Fruit fly (Drosophila melanogaster) whole organism, embryonic: ENCODE results near the gene Pax.

Experiments used
- ATbp ChIP-seq: fragments of 200-800 bp; sonication (Bioruptor generic); optimal IDR thresholded peaks from 2 replicates; lab custom pipeline; 2017; ENCODE audit warnings: missing biosample characterization, mild to moderate bottlenecking, missing genetic modification characterization, missing genetic modification reagents
- Atf6 ChIP-seq: fragments of 200-800 bp; sonication (Bioruptor generic); IDR thresholded peaks from 2 replicates; pipeline ENCODE4 v1.3.6; 2022; ENCODE audit warnings: missing biosample characterization, missing genetic modification characterization
- Bgb ChIP-seq: fragments of 200-800 bp; sonication (Bioruptor generic); IDR thresholded peaks from 2 replicates; pipeline ENCODE4 v1.3.6; 2022; ENCODE audit warnings: missing biosample characterization, missing genetic modification characterization; ENCODE audit not compliant: partially characterized antibody
- CG10366 ChIP-seq: fragments of 200-800 bp; sonication (Bioruptor generic); IDR thresholded peaks from 2 replicates; pipeline ENCODE4 v1.3.6; 2022; ENCODE audit warnings: missing biosample characterization, missing genetic modification characterization
- CG10462 ChIP-seq: fragments of 200-800 bp; sonication (Bioruptor generic); optimal IDR thresholded peaks from 2 replicates; lab custom pipeline; 2016; ENCODE audit warnings: missing biosample characterization, missing genetic modification characterization
- CG11696 ChIP-seq: fragments of 200-800 bp; sonication (Bioruptor generic); IDR thresholded peaks from 2 replicates; pipeline ENCODE4 v1.3.6; 2022; ENCODE audit warnings: missing biosample characterization, missing genetic modification characterization
- CG11723 ChIP-seq: fragments of 200-800 bp; sonication (Bioruptor generic); optimal IDR thresholded peaks from 2 replicates; lab custom pipeline; 2017; ENCODE audit warnings: missing biosample characterization, mild to moderate bottlenecking, missing genetic modification characterization
- CG12659 ChIP-seq: fragments of 200-800 bp; sonication (Bioruptor generic); optimal IDR thresholded peaks from 3 replicates; lab custom pipeline; 2017; ENCODE audit warnings: mild to moderate bottlenecking, missing biosample characterization, missing genetic modification reagents, missing genetic modification characterization
- CG13296 ChIP-seq: fragments of 200-800 bp; sonication (Bioruptor generic); optimal IDR thresholded peaks from 3 replicates; lab custom pipeline; 2018; ENCODE audit warnings: missing biosample characterization, mild to moderate bottlenecking, missing genetic modification characterization
- CG14860 ChIP-seq: fragments of 200-800 bp; sonication (Bioruptor generic); IDR thresholded peaks from 3 replicates; pipeline ENCODE4 v1.3.6; 2022; ENCODE audit warnings: missing biosample characterization, missing genetic modification characterization; ENCODE audit not compliant: partially characterized antibody
- CG1602 ChIP-seq: fragments of 200-800 bp; sonication (Bioruptor generic); optimal IDR thresholded peaks from 3 replicates; lab custom pipeline; 2016; ENCODE audit warnings: missing biosample characterization, missing genetic modification characterization
- CG1647 ChIP-seq: fragments of 200-800 bp; sonication (Bioruptor generic); optimal IDR thresholded peaks from 3 replicates; lab custom pipeline; 2016; ENCODE audit warnings: missing biosample characterization, missing genetic modification characterization
- CG17802 ChIP-seq: fragments of 200-800 bp; sonication (Bioruptor generic); optimal IDR thresholded peaks from 2 replicates; lab custom pipeline; 2018; ENCODE audit warnings: missing biosample characterization, mild to moderate bottlenecking, missing genetic modification characterization, moderate library complexity
- CG1792 ChIP-seq: fragments of 200-800 bp; sonication (Bioruptor generic); optimal IDR thresholded peaks from 2 replicates; lab custom pipeline; 2016; ENCODE audit warnings: missing biosample characterization, missing genetic modification characterization
- CG18764 ChIP-seq: fragments of 200-800 bp; sonication (Bioruptor generic); optimal IDR thresholded peaks from 3 replicates; lab custom pipeline; 2016; ENCODE audit warnings: missing biosample characterization, missing genetic modification characterization
- CG2889 ChIP-seq: fragments of 200-800 bp; sonication (Bioruptor generic); IDR thresholded peaks from 3 replicates; pipeline ENCODE4 v1.3.6; 2022; ENCODE audit warnings: missing biosample characterization, missing genetic modification characterization
- CG34422 ChIP-seq: fragments of 200-800 bp; sonication (Bioruptor generic); IDR thresholded peaks from 3 replicates; pipeline ENCODE4 v1.3.6; 2022; ENCODE audit warnings: missing biosample characterization, missing genetic modification characterization
- CG3847 ChIP-seq: fragments of 200-800 bp; sonication (Bioruptor generic); IDR thresholded peaks from 2 replicates; pipeline ENCODE4 v1.3.6; 2022; ENCODE audit warnings: missing biosample characterization, missing genetic modification characterization
- CG4282 ChIP-seq: fragments of 200-800 bp; sonication (Bioruptor generic); optimal IDR thresholded peaks from 2 replicates; lab custom pipeline; 2016; ENCODE audit warnings: missing biosample characterization, missing genetic modification characterization
- CG6254 ChIP-seq: fragments of 200-800 bp; sonication (Bioruptor generic); optimal IDR thresholded peaks from 3 replicates; lab custom pipeline; 2017; ENCODE audit warnings: mild to moderate bottlenecking, missing biosample characterization, missing genetic modification reagents, missing genetic modification characterization
- CG6765 ChIP-seq: fragments of 200-800 bp; sonication (Bioruptor generic); optimal IDR thresholded peaks from 3 replicates; lab custom pipeline; 2017; ENCODE audit warnings: missing biosample characterization, mild to moderate bottlenecking, missing genetic modification characterization
- CG8281 ChIP-seq: fragments of 200-800 bp; sonication (Bioruptor generic); optimal IDR thresholded peaks from 2 replicates; lab custom pipeline; 2018; ENCODE audit warnings: missing biosample characterization, mild to moderate bottlenecking, missing genetic modification characterization, moderate library complexity
- CG9437 ChIP-seq: fragments of 200-800 bp; sonication (Bioruptor generic); optimal IDR thresholded peaks from 2 replicates; lab custom pipeline; 2018; ENCODE audit warnings: missing biosample characterization, mild to moderate bottlenecking, missing genetic modification characterization
- Dad ChIP-seq: fragments of 200-800 bp; sonication (Bioruptor generic); optimal IDR thresholded peaks from 3 replicates; lab custom pipeline; 2016; ENCODE audit warnings: missing biosample characterization, missing genetic modification characterization
- ERR ChIP-seq: fragments of 200-800 bp; sonication (Bioruptor generic); optimal IDR thresholded peaks from 2 replicates; lab custom pipeline; 2016; ENCODE audit warnings: missing biosample characterization, missing genetic modification characterization
- Ets65A ChIP-seq: fragments of 200-800 bp; sonication (Bioruptor generic); peaks from one replicate; lab custom pipeline; 2016; ENCODE audit warnings: missing biosample characterization, missing genetic modification characterization
- H15 ChIP-seq: fragments of 200-800 bp; sonication (Bioruptor generic); IDR thresholded peaks from 3 replicates; pipeline ENCODE4 v1.3.6; 2022; ENCODE audit warnings: missing biosample characterization, missing genetic modification characterization
- HHEX ChIP-seq: fragments of 200-800 bp; sonication (Bioruptor generic); optimal IDR thresholded peaks from 3 replicates; lab custom pipeline; 2017; ENCODE audit warnings: missing biosample characterization, mild to moderate bottlenecking, missing genetic modification characterization, missing genetic modification reagents
- HLH4C ChIP-seq: fragments of 200-800 bp; sonication (Bioruptor generic); IDR thresholded peaks from 3 replicates; pipeline ENCODE4 v1.3.6; 2022; ENCODE audit warnings: missing biosample characterization, missing genetic modification characterization; ENCODE audit not compliant: partially characterized antibody
- Mes4 ChIP-seq: fragments of 200-800 bp; sonication (Bioruptor generic); optimal IDR thresholded peaks from 2 replicates; lab custom pipeline; 2016; ENCODE audit warnings: missing biosample characterization, missing genetic modification characterization
- Opbp ChIP-seq: fragments of 200-800 bp; sonication (Bioruptor generic); IDR thresholded peaks from 3 replicates; pipeline ENCODE4 v1.3.6; 2022; ENCODE audit warnings: missing biosample characterization, missing genetic modification characterization; ENCODE audit not compliant: partially characterized antibody
- Ravus ChIP-seq: fragments of 200-800 bp; sonication (Bioruptor generic); IDR thresholded peaks from 2 replicates; pipeline ENCODE4 v1.3.6; 2022; ENCODE audit warnings: missing biosample characterization, missing genetic modification characterization
- Rfx ChIP-seq: fragments of 200-800 bp; sonication (Bioruptor generic); IDR thresholded peaks from 2 replicates; pipeline ENCODE4 v1.3.6; 2022; ENCODE audit warnings: missing biosample characterization, missing genetic modification characterization
- Rx ChIP-seq: fragments of 200-800 bp; sonication (Bioruptor generic); IDR thresholded peaks from 2 replicates; pipeline ENCODE4 v1.3.6; 2022; ENCODE audit warnings: missing biosample characterization, missing genetic modification characterization
- Trl ChIP-seq, 3 experiments: fragments of >200 bp in 2 of 3; fragments of 200-800 bp in 1 of 3; sonication (Bioruptor generic) in 1 of 3; optimal IDR thresholded peaks; 2 replicates in 1 of 3; 3 replicates in 2 of 3; lab custom pipeline; 2016 to 2017; ENCODE audit warnings: missing biosample characterization in 1 of 3, missing genetic modification characterization in 1 of 3
- cad ChIP-seq: fragments of >200 bp; optimal IDR thresholded peaks from 2 replicates; lab custom pipeline; 2017; ENCODE audit warnings: missing biosample characterization, missing genetic modification characterization
- dmrt99B ChIP-seq: fragments of 200-800 bp; sonication (Bioruptor generic); optimal IDR thresholded peaks from 2 replicates; lab custom pipeline; 2018; ENCODE audit warnings: missing biosample characterization, mild to moderate bottlenecking, missing genetic modification characterization, moderate library complexity
- dysf ChIP-seq: fragments of 200-800 bp; sonication (Bioruptor generic); IDR thresholded peaks from 3 replicates; pipeline ENCODE4 v1.3.6; 2022; ENCODE audit warnings: missing biosample characterization, missing genetic modification characterization
- ewg ChIP-seq: fragments of 200-800 bp; sonication (Bioruptor generic); optimal IDR thresholded peaks from 3 replicates; lab custom pipeline; 2017; ENCODE audit warnings: mild to moderate bottlenecking, missing biosample characterization, missing genetic modification reagents, missing genetic modification characterization
- exex ChIP-seq: fragments of 200-800 bp; sonication (Bioruptor generic); optimal IDR thresholded peaks from 4 replicates; lab custom pipeline; 2018; ENCODE audit warnings: missing biosample characterization, mild to moderate bottlenecking, missing genetic modification characterization, moderate library complexity
- hkb ChIP-seq, 2 experiments: fragments of 200-800 bp in 1 of 2; fragments of >200 bp in 1 of 2; sonication (Bioruptor generic) in 1 of 2; IDR thresholded peaks in 1 of 2; optimal IDR thresholded peaks in 1 of 2; 2 replicates each; pipeline versions ENCODE4 v1.3.6 to Lab custom; 2017 to 2022; ENCODE audit warnings: missing biosample characterization in 1 of 2, missing genetic modification characterization in 1 of 2
- pum ChIP-seq: fragments of 200-800 bp; sonication (Bioruptor generic); optimal IDR thresholded peaks from 2 replicates; lab custom pipeline; 2016; ENCODE audit warnings: missing biosample characterization, missing genetic modification characterization
- ro ChIP-seq: fragments of 200-800 bp; sonication (Bioruptor generic); IDR thresholded peaks from 2 replicates; pipeline ENCODE4 v1.3.6; 2022; ENCODE audit warnings: missing biosample characterization, missing genetic modification characterization
- sens ChIP-seq: fragments of 200-800 bp; sonication (Bioruptor generic); peaks from one replicate; lab custom pipeline; 2016; ENCODE audit warnings: missing biosample characterization, missing genetic modification characterization
- shn ChIP-seq: fragments of 200-800 bp; sonication (Bioruptor generic); optimal IDR thresholded peaks from 3 replicates; lab custom pipeline; 2016; ENCODE audit warnings: missing biosample characterization, missing genetic modification characterization
- so ChIP-seq: fragments of 200-800 bp; sonication (Bioruptor generic); IDR thresholded peaks from 3 replicates; pipeline ENCODE4 v1.3.6; 2022; ENCODE audit warnings: missing biosample characterization, missing genetic modification characterization
- unc-4 ChIP-seq: fragments of 200-800 bp; sonication (Bioruptor generic); IDR thresholded peaks from 2 replicates; pipeline ENCODE4 v1.3.6; 2022; ENCODE audit warnings: missing biosample characterization, missing genetic modification characterization; ENCODE audit not compliant: partially characterized antibody
- unpg ChIP-seq: fragments of 200-800 bp; sonication (Bioruptor generic); optimal IDR thresholded peaks from 3 replicates; lab custom pipeline; 2018; ENCODE audit warnings: missing biosample characterization, mild to moderate bottlenecking, missing genetic modification characterization, moderate library complexity

Pax gene

dm6 chr2L:19416602-19417497 is 9.5 kb downstream of the Pax start, which contains the start of gene Lectin-galC1 (continued):
- TF ChIP-seq hkb (optimal IDR thresholded peaks at IDR 0.05; lab: Kevin White, UChicago): no peak
- peak; percentile 87 for TF ChIP-seq hkb (GFP tag; IDR thresholded peaks at IDR 0.05; lab: Robert Waterston, UW)
- TF ChIP-seq Mes4 (GFP tag; lab: Kevin White, UChicago): peak; percentile 87
- no peak for TF ChIP-seq HLH4C (GFP tag; lab: Robert Waterston, UW)
- peak; percentile 96 for TF ChIP-seq Ets65A
- peak; percentile 82 for TF ChIP-seq CG1792 (GFP tag; lab: Kevin White, UChicago)
- peak; percentile 89 for TF ChIP-seq ATbp (GFP tag; lab: Kevin White, UChicago)
- TF ChIP-seq CG2889 (GFP tag; lab: Robert Waterston, UW): peak; percentile 70; the same call in 2 of the 3 replicates
- TF ChIP-seq CG4282 (GFP tag; lab: Kevin White, UChicago): peak; percentile 77
- TF ChIP-seq H15 (GFP tag; lab: Robert Waterston, UW): peak; percentile 76
- peak; percentile 91 for TF ChIP-seq dmrt99B (tag; lab: Kevin White, UChicago)
- no peak for TF ChIP-seq unc-4 (GFP tag; lab: Robert Waterston, UW)
- peak; percentile 75 for TF ChIP-seq Rx (GFP tag; lab: Robert Waterston, UW)
- peak; percentile 78 for TF ChIP-seq CG18764 (GFP tag; lab: Kevin White, UChicago)
- TF ChIP-seq CG3847 (GFP tag; lab: Robert Waterston, UW): peak; percentile 73
- TF ChIP-seq ERR: peak; percentile 61
- peak; percentile 90 for TF ChIP-seq CG10462 (GFP tag; lab: Kevin White, UChicago)
- peak; percentile 77 for TF ChIP-seq CG12659 (GFP tag; lab: Kevin White, UChicago)
- peak; percentile 61 for TF ChIP-seq Ravus (GFP tag; lab: Robert Waterston, UW)
- TF ChIP-seq Rfx: peak; percentile 84
- peak; percentile 89 for TF ChIP-seq dysf
- TF ChIP-seq CG1647 (GFP tag; lab: Kevin White, UChicago): peak; percentile 87
- TF ChIP-seq ewg (GFP tag; lab: Kevin White, UChicago): peak; percentile 81
- TF ChIP-seq CG8281 (tag; lab: Kevin White, UChicago): no peak
- TF ChIP-seq Trl (optimal IDR thresholded peaks at IDR 0.05; lab: Kevin White, UChicago): no peak
- peak; percentile 90 for TF ChIP-seq Trl (GFP tag; optimal IDR thresholded peaks at IDR 0.05; lab: Kevin White, UChicago)
- TF ChIP-seq CG11696 (GFP tag; lab: Robert Waterston, UW): peak; percentile 69; the same call in 1 of the 2 replicates
- TF ChIP-seq Dad (GFP tag; lab: Kevin White, UChicago): peak; percentile 84
- no peak; the same call in 1 of the 2 replicates for TF ChIP-seq ro (GFP tag; lab: Robert Waterston, UW)
- peak; percentile 93 for TF ChIP-seq unpg
- peak; percentile 76 for TF ChIP-seq CG13296 (GFP tag; lab: Kevin White, UChicago)
- peak; percentile 24 for TF ChIP-seq exex
- TF ChIP-seq so: peak; percentile 83; the same call in 2 of the 3 replicates
- TF ChIP-seq CG11723 (GFP tag; lab: Kevin White, UChicago): peak; percentile 77
- TF ChIP-seq CG9437 (GFP tag; lab: Kevin White, UChicago): peak; percentile 64
- TF ChIP-seq CG17802 (tag; lab: Kevin White, UChicago): peak; percentile 68
- TF ChIP-seq Atf6 (GFP tag; lab: Robert Waterston, UW): peak; percentile 87
- TF ChIP-seq Opbp: no peak
- TF ChIP-seq cad (GFP tag; lab: Kevin White, UChicago): no peak
- peak; percentile 89 for TF ChIP-seq CG1602 (GFP tag; lab: Kevin White, UChicago)
- TF ChIP-seq CG34422: peak; percentile 90; the same call in 1 of the 3 replicates
- no peak for TF ChIP-seq CG14860 (GFP tag; lab: Robert Waterston, UW)
- TF ChIP-seq shn (GFP tag; lab: Kevin White, UChicago): peak; percentile 84
- peak; percentile 99 for TF ChIP-seq sens
- peak; percentile 84 for TF ChIP-seq HHEX
- peak; percentile 81 for TF ChIP-seq CG6254 (GFP tag; lab: Kevin White, UChicago)
- peak; percentile 85 for TF ChIP-seq CG10366 (GFP tag; lab: Robert Waterston, UW)
- TF ChIP-seq Bgb (GFP tag; lab: Robert Waterston, UW): no peak
- peak; percentile 88 for TF ChIP-seq pum
- TF ChIP-seq CG6765 (GFP tag; lab: Kevin White, UChicago): no peak
